Worm (Caenorhabditis elegans) whole organism, L3 larva: ENCODE measurements around the gene T06F4.1.
A peak's percentile ranks its signal among the peaks of the same experiment; 100 is the strongest.

ENCODE experiments used
- R02D3.7 ChIP-seq: fragments of 150-350 bp; optimal IDR thresholded peaks from 2 replicates; lab custom pipeline; 2014; ENCODE audit warnings: missing biosample characterization, missing genetic modification characterization
- ama-1 ChIP-seq: fragments of 150-350 bp; optimal IDR thresholded peaks from 2 replicates; lab custom pipeline; 2018
- ceh-82 ChIP-seq: fragments of 150-350 bp; optimal IDR thresholded peaks from 2 replicates; lab custom pipeline; 2014; ENCODE audit warnings: missing biosample characterization, missing genetic modification characterization
- ceh-9 ChIP-seq: sonication (generic microtip); optimal IDR thresholded peaks from 2 replicates; lab custom pipeline; 2018; ENCODE audit warnings: missing biosample characterization, missing genetic modification characterization
- egl-27 ChIP-seq: sonication (generic microtip); optimal IDR thresholded peaks from 4 replicates; lab custom pipeline; 2017; ENCODE audit warnings: missing biosample characterization, missing genetic modification reagents, missing genetic modification characterization
- elt-1 ChIP-seq: fragments of 150-350 bp; optimal IDR thresholded peaks from 2 replicates; lab custom pipeline; 2014; ENCODE audit warnings: missing biosample characterization, missing genetic modification characterization
- eor-1 ChIP-seq, 2 experiments: fragments of 150-350 bp; optimal IDR thresholded peaks; 2 replicates each; lab custom pipeline; 2014 to 2018; ENCODE audit warnings: missing biosample characterization in 2 of 2, missing genetic modification characterization in 2 of 2
- fkh-10 ChIP-seq: sonication (generic microtip); optimal IDR thresholded peaks from 2 replicates; lab custom pipeline; 2017; ENCODE audit warnings: missing biosample characterization, missing genetic modification reagents, missing genetic modification characterization
- hmg-11 ChIP-seq: sonication (generic microtip); optimal IDR thresholded peaks from 2 replicates; lab custom pipeline; 2016; ENCODE audit warnings: missing genetic modification characterization, missing compliant biosample characterization
- jun-1 ChIP-seq: fragments of 150-350 bp; optimal IDR thresholded peaks from 2 replicates; lab custom pipeline; 2014; ENCODE audit warnings: missing biosample characterization, missing genetic modification reagents, missing genetic modification characterization
- lin-15B ChIP-seq: fragments of 150-350 bp; optimal IDR thresholded peaks from 2 replicates; lab custom pipeline; 2014; ENCODE audit warnings: missing biosample characterization, missing genetic modification characterization
- lin-39 ChIP-seq: fragments of 150-350 bp; optimal IDR thresholded peaks from 2 replicates; lab custom pipeline; 2018; ENCODE audit warnings: missing biosample characterization, missing genetic modification reagents, missing genetic modification characterization
- lsy-12 ChIP-seq: sonication (generic microtip); optimal IDR thresholded peaks from 2 replicates; lab custom pipeline; 2016; ENCODE audit warnings: mild to moderate bottlenecking, missing genetic modification characterization, missing compliant biosample characterization
- mml-1 ChIP-seq: fragments of 150-350 bp; sonication (generic microtip); optimal IDR thresholded peaks from 3 replicates; lab custom pipeline; 2014; ENCODE audit warnings: missing biosample characterization, missing genetic modification characterization
- nhr-11 ChIP-seq: fragments of 150-350 bp; optimal IDR thresholded peaks from 2 replicates; lab custom pipeline; 2014; ENCODE audit warnings: missing biosample characterization, missing genetic modification characterization
- nhr-23 ChIP-seq: fragments of 150-350 bp; optimal IDR thresholded peaks from 2 replicates; lab custom pipeline; 2014; ENCODE audit warnings: missing biosample characterization, missing genetic modification reagents, missing genetic modification characterization
- nhr-25 ChIP-seq: sonication (generic microtip); optimal IDR thresholded peaks from 2 replicates; lab custom pipeline; 2017; ENCODE audit warnings: missing biosample characterization, missing genetic modification characterization
- nhr-28 ChIP-seq: fragments of 150-350 bp; optimal IDR thresholded peaks from 2 replicates; lab custom pipeline; 2014; ENCODE audit warnings: missing biosample characterization, missing genetic modification characterization
- nhr-43 ChIP-seq: sonication (generic microtip); optimal IDR thresholded peaks from 2 replicates; lab custom pipeline; 2016; ENCODE audit warnings: mild to moderate bottlenecking, missing genetic modification characterization, missing compliant biosample characterization; ENCODE audit not compliant: poor library complexity, severe bottlenecking
- nhr-76 ChIP-seq: fragments of 150-350 bp; sonication (generic microtip); optimal IDR thresholded peaks from 5 replicates; lab custom pipeline; 2014; ENCODE audit warnings: missing biosample characterization, missing genetic modification characterization
- nhr-77 ChIP-seq: fragments of 150-350 bp; optimal IDR thresholded peaks from 2 replicates; lab custom pipeline; 2014; ENCODE audit warnings: missing biosample characterization, missing genetic modification characterization
- pha-4 ChIP-seq: fragments of 150-350 bp; optimal IDR thresholded peaks from 2 replicates; lab custom pipeline; 2014; ENCODE audit warnings: missing biosample characterization, missing genetic modification reagents, missing genetic modification characterization
- pqm-1 ChIP-seq: fragments of 150-350 bp; optimal IDR thresholded peaks from 2 replicates; lab custom pipeline; 2017; ENCODE audit warnings: missing biosample characterization, missing genetic modification characterization, inconsistent platforms
- snpc-4 ChIP-seq: fragments of 150-350 bp; optimal IDR thresholded peaks from 2 replicates; lab custom pipeline; 2014; ENCODE audit warnings: missing biosample characterization, missing genetic modification characterization
- tbx-2 ChIP-seq: sonication (generic microtip); optimal IDR thresholded peaks from 2 replicates; lab custom pipeline; 2016; ENCODE audit warnings: mild to moderate bottlenecking, missing genetic modification characterization, missing compliant biosample characterization
- unc-39 ChIP-seq: sonication (generic microtip); optimal IDR thresholded peaks from 4 replicates; lab custom pipeline; 2017; ENCODE audit warnings: missing biosample characterization, missing genetic modification characterization
- unc-62 ChIP-seq: fragments of 150-350 bp; sonication (generic microtip); optimal IDR thresholded peaks from 4 replicates; lab custom pipeline; 2014; ENCODE audit warnings: missing biosample characterization, missing genetic modification reagents, missing genetic modification characterization
- zag-1 ChIP-seq: fragments of 150-350 bp; optimal IDR thresholded peaks from 2 replicates; lab custom pipeline; 2014; ENCODE audit warnings: missing biosample characterization, missing genetic modification characterization
- ztf-11 ChIP-seq: fragments of 150-350 bp; optimal IDR thresholded peaks from 2 replicates; lab custom pipeline; 2014; ENCODE audit warnings: missing biosample characterization, missing genetic modification characterization

Gene T06F4.1

ce11 chrX:4103071-4103470 lies 23.9 kb upstream of the T06F4.1 start:
- TF ChIP-seq nhr-28: no peak
- TF ChIP-seq snpc-4 (tag; lab: Kevin White, UChicago): peak; percentile 71

ce11 chrX:4102075-4102598 lies 23.0 kb upstream of the T06F4.1 start, which contains the start of gene R02E4.3:
R02E4.3 (minus strand) TSS chrX:4102125.
- TF ChIP-seq nhr-11 (no peak), nhr-23 (tag; lab: Kevin White, UChicago) (peak; percentile 50), nhr-25 (tag; lab: Kevin White, UChicago) (peak; percentile 91), nhr-43 (tag; lab: Kevin White, UChicago) (peak; percentile 98), tbx-2 (tag; lab: Kevin White, UChicago) (peak; percentile 34), pha-4 (tag; lab: Kevin White, UChicago) (no peak)
- TF ChIP-seq, all 47 proteins: peak for 4

DNA sequence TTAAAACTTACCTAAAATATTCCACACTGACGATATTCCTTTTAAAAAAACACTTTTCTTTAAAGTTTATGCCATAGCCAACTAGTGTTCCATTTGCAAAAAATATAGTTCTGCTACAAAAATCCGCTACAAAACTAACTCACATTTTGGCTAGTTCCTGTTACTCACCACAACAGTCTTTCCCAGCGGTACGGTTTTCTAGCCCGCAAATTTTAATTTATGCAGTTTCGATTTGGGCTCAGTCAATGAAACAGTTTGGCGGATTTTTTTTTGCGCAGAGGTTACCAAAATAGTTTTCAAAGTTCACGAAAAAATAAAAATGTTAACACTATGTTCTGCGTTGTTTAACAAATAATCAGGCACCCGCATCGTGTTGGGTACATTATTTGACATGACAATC lies 22.0 kb upstream of the T06F4.1 start:
- TF ChIP-seq ama-1 (lab: Kevin White, UChicago) (peak; percentile 89), nhr-43 (tag; lab: Kevin White, UChicago) (peak; percentile 43), pqm-1 (tag; lab: Kevin White, UChicago) (no peak), nhr-25 (tag; lab: Kevin White, UChicago) (peak; percentile 75)

ce11 chrX:4100473-4100872 lies 21.3 kb upstream of the T06F4.1 start, which contains the start of gene clh-4:
clh-4 (minus strand) TSS chrX:4100573.
- no peak for TF ChIP-seq snpc-4 (tag; lab: Kevin White, UChicago)
- TF ChIP-seq R02D3.7 (tag; lab: Kevin White, UChicago): no peak
- no peak for TF ChIP-seq zag-1
- TF ChIP-seq unc-39 (tag; lab: Kevin White, UChicago): no peak
- TF ChIP-seq ceh-82 (tag; lab: Kevin White, UChicago): no peak
- TF ChIP-seq nhr-43 (tag; lab: Kevin White, UChicago): no peak
- no peak for TF ChIP-seq nhr-76 (tag; lab: Kevin White, UChicago)
- no peak for TF ChIP-seq lsy-12 (tag; lab: Kevin White, UChicago)
- TF ChIP-seq fkh-10: no peak
- no peak for TF ChIP-seq eor-1 (tag; optimal IDR thresholded peaks at IDR 0.05; lab: Kevin White, UChicago)
- no peak for TF ChIP-seq lin-15B
- no peak for TF ChIP-seq ceh-9 (tag; lab: Kevin White, UChicago)
- no peak for TF ChIP-seq egl-27
- TF ChIP-seq ama-1 (lab: Kevin White, UChicago): no peak
- no peak for TF ChIP-seq ztf-11
- no peak for TF ChIP-seq jun-1 (tag; lab: Kevin White, UChicago)
- TF ChIP-seq nhr-28: no peak

DNA sequence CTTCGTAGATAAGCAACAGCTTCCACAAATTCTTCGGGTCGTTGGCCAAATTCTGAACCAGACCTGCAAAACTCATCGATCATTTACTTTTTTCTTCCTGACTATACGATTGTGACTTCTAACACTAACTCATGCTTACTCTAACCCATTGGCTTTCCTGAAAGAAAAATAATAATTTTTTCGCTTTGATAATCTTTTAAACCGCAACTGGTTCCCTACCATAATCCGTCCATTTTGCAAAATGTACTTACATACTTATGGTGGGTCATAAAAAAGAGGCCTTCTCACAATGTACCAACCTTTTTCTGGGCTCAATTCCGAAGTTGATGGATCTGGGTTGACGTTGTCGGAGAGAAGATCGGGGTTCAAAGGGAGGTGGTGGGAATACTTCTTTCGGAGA lies 15.8 kb upstream of the T06F4.1 start:
- peak; percentile 3 for TF ChIP-seq lin-39 (tag; lab: Kevin White, UChicago)
- peak; percentile 47 for TF ChIP-seq elt-1
- TF ChIP-seq nhr-23 (tag; lab: Kevin White, UChicago): no peak
- TF ChIP-seq, all 47 proteins: peak for 2

DNA sequence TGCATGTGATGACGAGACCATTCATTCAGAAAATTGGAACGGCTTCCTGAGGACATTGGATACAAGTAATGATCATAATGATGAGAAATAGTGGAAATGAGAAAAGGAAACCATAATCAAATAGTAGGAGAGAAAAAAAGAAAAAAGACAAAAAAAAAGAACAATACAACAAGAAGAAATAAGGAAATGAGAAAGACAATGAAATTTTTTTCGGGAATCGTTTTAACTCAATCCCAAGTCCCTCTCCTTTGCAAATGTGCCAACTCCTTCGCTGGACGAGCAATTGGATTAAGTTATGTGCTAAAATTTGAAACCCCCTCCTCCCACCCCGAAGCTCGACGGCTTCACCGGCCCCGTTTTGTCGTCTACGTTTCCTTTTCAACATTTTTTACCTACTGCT lies 9.8 kb upstream of the T06F4.1 start:
- TF ChIP-seq fkh-10: peak; percentile 80
- no peak for TF ChIP-seq nhr-28
- TF ChIP-seq eor-1 (tag; optimal IDR thresholded peaks at IDR 0.05; lab: Kevin White, UChicago): no peak
- TF ChIP-seq, all 47 proteins: peak for 1

DNA sequence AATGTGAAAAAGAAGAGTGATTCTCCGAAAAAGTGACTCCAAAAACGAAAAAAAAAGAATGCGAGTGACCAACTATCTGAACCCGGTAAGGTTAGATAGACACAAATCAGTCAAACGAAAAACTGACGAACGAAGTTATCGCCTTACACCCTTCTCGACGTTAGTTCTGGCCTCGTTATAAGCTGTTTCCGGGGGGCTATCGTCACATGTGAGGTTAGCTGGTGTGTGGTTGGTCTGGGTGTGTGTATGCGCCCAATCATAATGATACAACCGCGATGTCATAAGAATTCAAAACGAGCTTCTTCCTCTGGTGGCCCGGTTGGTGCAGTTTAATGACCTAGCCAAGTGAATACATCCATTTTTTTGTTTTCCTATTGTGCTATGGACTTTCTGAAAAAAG lies 6.3 kb upstream of the T06F4.1 start:
- TF ChIP-seq hmg-11 (tag; lab: Kevin White, UChicago) (no peak), pqm-1 (tag; lab: Kevin White, UChicago) (peak; percentile 1), mml-1 (tag; lab: Kevin White, UChicago) (no peak)

- TF ChIP-seq fkh-10: no peak
- no peak for TF ChIP-seq nhr-77 (tag; lab: Kevin White, UChicago)
- peak; percentile 66 for TF ChIP-seq unc-62 (GFP tag; lab: Kevin White, UChicago)
- TF ChIP-seq, all 47 proteins: peak for 1
These were observed 3.2 kb downstream of the T06F4.1 start for ce11 chrX:4075934-4076333.
